Worm (Caenorhabditis elegans): ENCODE measurements around the gene Y45F3A.4.

- TF ChIP-seq zfh-2 (GFP tag; conservative IDR thresholded peaks at IDR 0.05) (no peak), snpc-4 (GFP tag; optimal IDR thresholded peaks at IDR 0.05) (no peak), snpc-4 (tag; optimal IDR thresholded peaks at IDR 0.05) (no peak), hlh-12 (tag; optimal IDR thresholded peaks at IDR 0.05) (no peak), F49E8.2 (tag; optimal IDR thresholded peaks at IDR 0.05; ENCODE audit: insufficient read depth) (no peak), pha-4 (tag; optimal IDR thresholded peaks at IDR 0.05) (no peak), xnd-1 (tag; optimal IDR thresholded peaks at IDR 0.05) (no peak), ama-1 (optimal IDR thresholded peaks at IDR 0.05) (no peak), ama-1 (GFP tag; optimal IDR thresholded peaks at IDR 0.05) (no peak), F57C9.4 (tag; optimal IDR thresholded peaks at IDR 0.05) (no peak), ekl-4 (GFP tag; IDR thresholded peaks at IDR 0.05) (no peak), K12H6.12 (tag; optimal IDR thresholded peaks at IDR 0.05) (no peak)
These were observed 6.0 kb downstream of the Y45F3A.4 start for ce11 chrIII:10569246-10569645.

Data from whole organism, young adult.